Fruit fly (Drosophila melanogaster) whole organism, adult: ENCODE measurements around the gene fru.

Experiments
- CG1620 ChIP-seq: fragments of 200-800 bp; sonication (Bioruptor generic); optimal IDR thresholded peaks from 2 replicates; lab custom pipeline; 2016; ENCODE audit warnings: missing biosample characterization, missing genetic modification characterization
- CG5204 ChIP-seq: fragments of 200-800 bp; sonication (Bioruptor generic); optimal IDR thresholded peaks from 2 replicates; lab custom pipeline; 2016; ENCODE audit warnings: missing biosample characterization, missing genetic modification characterization
- pad ChIP-seq: fragments of 200-800 bp; sonication (Bioruptor generic); optimal IDR thresholded peaks from 3 replicates; lab custom pipeline; 2017; ENCODE audit warnings: missing biosample characterization, missing genetic modification characterization, mild to moderate bottlenecking, moderate library complexity, missing genetic modification reagents

DNA sequence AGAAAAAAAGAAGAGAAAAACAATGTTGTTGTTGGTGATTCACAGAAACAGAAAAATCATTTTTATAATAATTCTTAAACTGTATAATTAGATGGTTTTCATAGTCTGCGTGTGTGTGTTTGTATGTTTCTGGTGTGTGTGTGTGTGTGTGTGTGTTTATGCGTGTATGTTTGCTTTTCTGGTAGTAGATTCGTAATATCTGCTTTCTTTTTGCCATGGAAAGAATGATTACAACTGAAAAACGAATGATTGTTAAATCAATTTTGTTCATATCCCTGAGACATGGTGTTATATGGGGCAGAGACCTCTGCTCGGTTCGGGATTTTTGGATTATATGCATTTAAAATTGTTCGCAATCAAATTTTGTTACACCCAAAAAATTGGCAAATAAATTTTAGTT, 122.0 kb downstream of the fru start:
- TF ChIP-seq CG1620 (GFP tag; lab: Kevin White, UChicago) (no peak), pad (GFP tag; lab: Kevin White, UChicago) (no peak), CG5204 (GFP tag; lab: Kevin White, UChicago) (no peak)
